Fruit fly (Drosophila melanogaster) whole organism, embryonic: ENCODE measurements around the gene CG14931.

Source experiments
- CG15479 ChIP-seq: fragments of 200-800 bp; sonication (Bioruptor generic); optimal IDR thresholded peaks from 3 replicates; lab custom pipeline; 2019; ENCODE audit warnings: missing biosample characterization, mild to moderate bottlenecking, missing genetic modification characterization, moderate library complexity
- CG6175 ChIP-seq: fragments of 200-800 bp; sonication (Bioruptor generic); IDR thresholded peaks from 3 replicates; pipeline ENCODE4 v1.3.6; 2022; ENCODE audit warnings: missing biosample characterization, missing genetic modification characterization

dm6 chr2L:11740595-11740994, 47.5 kb upstream of the CG14931 start:
- TF ChIP-seq CG15479 (GFP tag; lab: Kevin White, UChicago) = no peak
- TF ChIP-seq CG6175 (GFP tag; lab: Robert Waterston, UW) = no peak
